Worm (Caenorhabditis elegans) whole organism, midembryonic: ENCODE results near the gene Y54F10BM.6.
"Not testable (repeated sequence)": the region's sequence is repeated elsewhere in the genome, so short reads cannot be mapped to it uniquely, and the experiment has no call there.

Source experiments
- T22C8.4 ChIP-seq: fragments of 200-800 bp; sonication (Bioruptor generic); IDR thresholded peaks from 2 replicates; pipeline ENCODE4 v1.3.6; 2022; ENCODE audit warnings: missing genetic modification characterization, missing compliant biosample characterization
- cog-1 ChIP-seq: sonication (generic microtip); optimal IDR thresholded peaks from 2 replicates; lab custom pipeline; 2016; ENCODE audit warnings: missing genetic modification characterization, missing compliant biosample characterization
- flt-1 ChIP-seq: fragments of 200-800 bp; sonication (Bioruptor generic); IDR thresholded peaks from 2 replicates; pipeline ENCODE4 v1.3.6; 2022; ENCODE audit warnings: missing genetic modification characterization, missing compliant biosample characterization
- klf-2 ChIP-seq: fragments of 200-800 bp; sonication (Bioruptor generic); conservative IDR thresholded peaks from 2 replicates; pipeline ENCODE4 v1.3.6; 2022; ENCODE audit warnings: missing genetic modification reagents, missing genetic modification characterization, missing compliant biosample characterization
- med-1 ChIP-seq: sonication (generic microtip); optimal IDR thresholded peaks from 2 replicates; lab custom pipeline; 2017; ENCODE audit warnings: missing genetic modification characterization, mild to moderate bottlenecking, missing compliant biosample characterization, antibody characterized with exemption, missing genetic modification reagents; ENCODE audit not compliant: insufficient read depth
- ref-1 ChIP-seq: fragments of 200-800 bp; sonication (Bioruptor generic); conservative IDR thresholded peaks from 2 replicates; pipeline ENCODE4 v1.3.6; 2022; ENCODE audit warnings: missing genetic modification reagents, missing genetic modification characterization, missing compliant biosample characterization
- tab-1 ChIP-seq: fragments of 200-800 bp; sonication (Bioruptor generic); IDR thresholded peaks from 2 replicates; pipeline ENCODE4 v1.3.6; 2022; ENCODE audit warnings: missing genetic modification characterization, missing compliant biosample characterization
- ztf-23 ChIP-seq: fragments of 200-800 bp; sonication (Bioruptor generic); IDR thresholded peaks from 2 replicates; pipeline ENCODE4 v1.3.6; 2022; ENCODE audit warnings: missing genetic modification reagents, missing genetic modification characterization, missing compliant biosample characterization
- ztf-29 ChIP-seq: fragments of 200-800 bp; sonication (Bioruptor generic); IDR thresholded peaks from 2 replicates; pipeline ENCODE4 v1.3.6; 2022; ENCODE audit warnings: missing genetic modification reagents, missing genetic modification characterization, missing compliant biosample characterization

The Y54F10BM.6 gene

ce11 chrIII:2240471-2240870 is 22.6 kb upstream of the Y54F10BM.6 start, which contains the start of gene srz-56:
Gene srz-56 (plus strand): TSS chrIII:2240771.
- TF ChIP-seq klf-2 (GFP tag; lab: Robert Waterston, UW) (no peak), ztf-23 (GFP tag; lab: Robert Waterston, UW) (no peak), flt-1 (GFP tag; lab: Robert Waterston, UW) (no peak), med-1 (GFP tag; lab: Kevin White, UChicago) (no peak), tab-1 (GFP tag; lab: Robert Waterston, UW) (no peak), T22C8.4 (GFP tag; lab: Robert Waterston, UW) (no peak), cog-1 (tag; lab: Kevin White, UChicago) (no peak), ztf-29 (no peak), ref-1 (GFP tag; lab: Robert Waterston, UW) (no peak)

ce11 chrIII:2243617-2244016 is 19.4 kb upstream of the Y54F10BM.6 start:
- no peak for TF ChIP-seq ztf-29

- no peak for TF ChIP-seq ref-1 (GFP tag; lab: Robert Waterston, UW)
- no peak for TF ChIP-seq tab-1 (GFP tag; lab: Robert Waterston, UW)
- TF ChIP-seq klf-2 (GFP tag; lab: Robert Waterston, UW), result no peak
- TF ChIP-seq ztf-23 (GFP tag; lab: Robert Waterston, UW), result no peak
- no peak for TF ChIP-seq ztf-29
- TF ChIP-seq cog-1 (tag; lab: Kevin White, UChicago), result no peak
- no peak for TF ChIP-seq flt-1 (GFP tag; lab: Robert Waterston, UW)
- TF ChIP-seq T22C8.4 (GFP tag; lab: Robert Waterston, UW), result no peak
- TF ChIP-seq med-1 (GFP tag; lab: Kevin White, UChicago), result no peak
Observed at ce11 chrIII:2245727-2246126, 17.3 kb upstream of the Y54F10BM.6 start, which contains the start of gene srd-67. Gene srd-67 (minus strand): TSS chrIII:2245827.

ce11 chrIII:2251348-2251747 is 11.7 kb upstream of the Y54F10BM.6 start, which contains the start of gene fbxa-7:
Gene fbxa-7 (minus strand): TSS chrIII:2251448.
- no peak for TF ChIP-seq cog-1 (tag; lab: Kevin White, UChicago)
- TF ChIP-seq flt-1 (GFP tag; lab: Robert Waterston, UW), result no peak
- TF ChIP-seq tab-1 (GFP tag; lab: Robert Waterston, UW), result no peak
- TF ChIP-seq ztf-23 (GFP tag; lab: Robert Waterston, UW), result no peak
- no peak for TF ChIP-seq klf-2 (GFP tag; lab: Robert Waterston, UW)
- TF ChIP-seq T22C8.4 (GFP tag; lab: Robert Waterston, UW), result no peak

- no peak for TF ChIP-seq ref-1 (GFP tag; lab: Robert Waterston, UW)
- TF ChIP-seq med-1 (GFP tag; lab: Kevin White, UChicago), result no peak
- TF ChIP-seq ztf-29, result no peak
- no peak for TF ChIP-seq flt-1 (GFP tag; lab: Robert Waterston, UW)
- TF ChIP-seq klf-2 (GFP tag; lab: Robert Waterston, UW), result no peak
- TF ChIP-seq ztf-23 (GFP tag; lab: Robert Waterston, UW), result no peak
Observed at ce11 chrIII:2253027-2253499, 10.0 kb upstream of the Y54F10BM.6 start, which contains the start of gene fbxa-73. Gene fbxa-73 (plus strand): TSS chrIII:2253449.

- TF ChIP-seq flt-1 (GFP tag; lab: Robert Waterston, UW) (no peak), cog-1 (tag; lab: Kevin White, UChicago) (no peak), tab-1 (GFP tag; lab: Robert Waterston, UW) (no peak), ztf-29 (no peak), T22C8.4 (GFP tag; lab: Robert Waterston, UW) (no peak), med-1 (GFP tag; lab: Kevin White, UChicago) (no peak), ref-1 (GFP tag; lab: Robert Waterston, UW) (no peak), ztf-23 (GFP tag; lab: Robert Waterston, UW) (no peak), klf-2 (GFP tag; lab: Robert Waterston, UW) (no peak)
Observed at ce11 chrIII:2255522-2255921, 7.5 kb upstream of the Y54F10BM.6 start, which contains the start of gene fbxa-71. Gene fbxa-71 (plus strand): TSS chrIII:2255822.

ce11 chrIII:2258863-2259262 is 4.2 kb upstream of the Y54F10BM.6 start, which contains the start of gene fbxa-43:
Gene fbxa-43 (minus strand): TSS chrIII:2258963.
- no peak for TF ChIP-seq T22C8.4 (GFP tag; lab: Robert Waterston, UW)
- no peak for TF ChIP-seq ref-1 (GFP tag; lab: Robert Waterston, UW)
- TF ChIP-seq tab-1 (GFP tag; lab: Robert Waterston, UW), result no peak
- no peak for TF ChIP-seq cog-1 (tag; lab: Kevin White, UChicago)

- TF ChIP-seq T22C8.4 (GFP tag; lab: Robert Waterston, UW) (no peak), ztf-29 (no peak), cog-1 (tag; lab: Kevin White, UChicago) (no peak)
Observed at ce11 chrIII:2259329-2259728, 3.7 kb upstream of the Y54F10BM.6 start.

ce11 chrIII:2261353-2261752 is 1.7 kb upstream of the Y54F10BM.6 start, which contains the start of gene fbxa-42:
Gene fbxa-42 (minus strand): TSS chrIII:2261453.
- not testable (repeated sequence) for TF ChIP-seq med-1 (GFP tag; lab: Kevin White, UChicago); tab-1 (GFP tag; lab: Robert Waterston, UW); ztf-29

ce11 chrIII:2265986-2266701 is 3.1 kb downstream of the Y54F10BM.6 start, which contains the start of gene fbxa-9:
Gene fbxa-9 (plus strand): TSS chrIII:2266651.
- no peak for TF ChIP-seq med-1 (GFP tag; lab: Kevin White, UChicago)
- TF ChIP-seq cog-1 (tag; lab: Kevin White, UChicago), result no peak
- TF ChIP-seq klf-2 (GFP tag; lab: Robert Waterston, UW), result no peak
- TF ChIP-seq T22C8.4 (GFP tag; lab: Robert Waterston, UW), result no peak
- TF ChIP-seq tab-1 (GFP tag; lab: Robert Waterston, UW), result no peak
- no peak for TF ChIP-seq ztf-29
- TF ChIP-seq ref-1 (GFP tag; lab: Robert Waterston, UW), result no peak
- no peak for TF ChIP-seq ztf-23 (GFP tag; lab: Robert Waterston, UW)
- TF ChIP-seq flt-1 (GFP tag; lab: Robert Waterston, UW), result no peak
